Fruit fly (Drosophila melanogaster) whole organism, pupa: ENCODE measurements around the gene stol.
"Not testable (repeated sequence)": the region's sequence is repeated elsewhere in the genome, so short reads cannot be mapped to it uniquely, and the experiment has no call there.

Experiments used
- CG12605 ChIP-seq: fragments of 200-800 bp; sonication (Bioruptor generic); IDR thresholded peaks from 2 replicates; pipeline ENCODE4 v1.3.6; 2022; ENCODE audit warnings: missing biosample characterization, missing genetic modification characterization
- CG14655 ChIP-seq: fragments of 200-800 bp; sonication (Bioruptor generic); optimal IDR thresholded peaks from 3 replicates; lab custom pipeline; 2017; ENCODE audit warnings: mild to moderate bottlenecking, missing biosample characterization, missing genetic modification reagents, missing genetic modification characterization
- CG15710 ChIP-seq: fragments of 200-800 bp; sonication (Bioruptor generic); optimal IDR thresholded peaks from 2 replicates; lab custom pipeline; 2018; ENCODE audit warnings: missing biosample characterization, mild to moderate bottlenecking, missing genetic modification characterization, moderate library complexity
- CG17806 ChIP-seq: fragments of 200-800 bp; sonication (Bioruptor generic); optimal IDR thresholded peaks from 2 replicates; lab custom pipeline; 2018; ENCODE audit warnings: missing biosample characterization, mild to moderate bottlenecking, missing genetic modification characterization, moderate library complexity
- CG32121 ChIP-seq: fragments of 200-800 bp; sonication (Bioruptor generic); IDR thresholded peaks from 2 replicates; pipeline ENCODE4 v1.3.6; 2022; ENCODE audit warnings: missing biosample characterization, missing genetic modification characterization
- CG34367 ChIP-seq: fragments of 200-800 bp; sonication (Bioruptor generic); optimal IDR thresholded peaks from 2 replicates; lab custom pipeline; 2018; ENCODE audit warnings: missing biosample characterization, mild to moderate bottlenecking, missing genetic modification characterization
- CG8159 ChIP-seq: fragments of 200-800 bp; sonication (Bioruptor generic); optimal IDR thresholded peaks from 3 replicates; lab custom pipeline; 2018; ENCODE audit warnings: missing biosample characterization, mild to moderate bottlenecking, missing genetic modification characterization, moderate library complexity
- CG8301 ChIP-seq: fragments of 200-800 bp; sonication (Bioruptor generic); optimal IDR thresholded peaks from 2 replicates; lab custom pipeline; 2018; ENCODE audit warnings: missing biosample characterization, mild to moderate bottlenecking, missing genetic modification characterization
- CG9948 ChIP-seq: fragments of 200-800 bp; sonication (Bioruptor generic); optimal IDR thresholded peaks from 2 replicates; lab custom pipeline; 2018; ENCODE audit warnings: missing biosample characterization, mild to moderate bottlenecking, missing genetic modification characterization, moderate library complexity
- D1 ChIP-seq: fragments of 200-800 bp; sonication (Bioruptor generic); optimal IDR thresholded peaks from 2 replicates; lab custom pipeline; 2018; ENCODE audit warnings: missing biosample characterization, mild to moderate bottlenecking, missing genetic modification characterization, moderate library complexity
- EcR ChIP-seq: fragments of 200-800 bp; sonication (Bioruptor generic); optimal IDR thresholded peaks from 3 replicates; lab custom pipeline; 2019; ENCODE audit warnings: missing biosample characterization, missing genetic modification characterization, mild to moderate bottlenecking, moderate library complexity, missing genetic modification reagents
- Ets98B ChIP-seq: fragments of 200-800 bp; sonication (Bioruptor generic); IDR thresholded peaks from 2 replicates; pipeline ENCODE4 v1.3.6; 2022; ENCODE audit warnings: missing biosample characterization, missing genetic modification characterization
- Pif1A ChIP-seq: fragments of 200-800 bp; sonication (Bioruptor generic); optimal IDR thresholded peaks from 3 replicates; lab custom pipeline; 2016; ENCODE audit warnings: missing biosample characterization, missing genetic modification characterization
- Pif1B ChIP-seq: fragments of 200-800 bp; sonication (Bioruptor generic); optimal IDR thresholded peaks from 3 replicates; lab custom pipeline; 2016; ENCODE audit warnings: missing biosample characterization, missing genetic modification characterization
- Snoo ChIP-seq: fragments of 200-800 bp; sonication (Bioruptor generic); optimal IDR thresholded peaks from 3 replicates; lab custom pipeline; 2017; ENCODE audit warnings: missing biosample characterization, mild to moderate bottlenecking, missing genetic modification characterization, inconsistent platforms
- fd96Ca ChIP-seq: fragments of 200-800 bp; sonication (Bioruptor generic); IDR thresholded peaks from 3 replicates; pipeline ENCODE4 v1.3.6; 2022; ENCODE audit warnings: missing biosample characterization, missing genetic modification characterization
- gl ChIP-seq: fragments of 200-800 bp; sonication (Bioruptor generic); optimal IDR thresholded peaks from 2 replicates; lab custom pipeline; 2018; ENCODE audit warnings: missing biosample characterization, mild to moderate bottlenecking, missing genetic modification characterization
- rn ChIP-seq: fragments of 200-800 bp; sonication (Bioruptor generic); IDR thresholded peaks from 2 replicates; pipeline ENCODE4 v1.3.6; 2022; ENCODE audit warnings: missing biosample characterization, missing genetic modification characterization

The stol gene

DNA sequence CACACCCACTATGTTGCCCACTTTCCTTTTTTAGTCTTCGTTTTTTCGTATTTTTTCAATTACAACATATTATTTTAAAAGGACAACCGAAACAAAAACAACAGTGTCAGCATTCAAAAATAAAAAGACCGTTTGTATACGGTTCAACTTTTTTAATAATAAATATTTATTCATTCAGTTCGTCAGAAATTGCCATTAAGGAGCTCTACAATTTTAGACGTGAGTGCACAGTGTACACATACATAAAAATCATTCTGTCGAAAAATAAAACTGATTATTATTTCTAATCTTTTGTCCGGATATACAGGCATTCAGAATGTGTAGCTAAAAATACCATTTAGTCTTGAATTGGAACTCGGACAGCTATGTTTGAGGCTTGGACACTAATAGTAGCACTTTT, 13.2 kb downstream of the stol start, which contains the start of gene CG31827:
Gene CG31827 (plus strand): TSS at position 301 of the 400 bp plus-strand sequence.
- not testable (repeated sequence) for TF ChIP-seq CG32121, CG12605, fd96Ca (GFP tag; lab: Robert Waterston, UW)
- TF ChIP-seq, all 21 proteins: peak for 0; not testable (repeated sequence) for 21

DNA sequence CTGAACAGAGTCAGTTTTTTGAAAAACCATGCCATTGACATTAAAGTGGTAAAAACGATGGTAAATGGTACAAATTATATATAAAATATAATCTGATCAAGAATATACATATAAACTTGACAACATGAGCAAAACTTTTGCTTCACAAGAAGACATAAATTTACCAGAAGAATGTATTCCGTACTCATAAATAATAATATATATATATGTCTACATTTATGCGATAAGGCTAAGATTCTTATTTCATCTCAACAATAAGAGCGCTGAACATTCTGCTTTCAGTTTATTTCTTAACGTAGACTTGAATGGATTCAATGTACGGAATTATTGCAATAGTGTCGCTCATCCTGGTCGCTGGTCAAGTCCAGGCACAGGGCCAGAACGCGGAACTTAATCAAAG, 22.3 kb downstream of the stol start, which contains the start of gene CG31780:
Gene CG31780 (plus strand): TSS at position 301 of the 400 bp plus-strand sequence.
- TF ChIP-seq D1; Ets98B; CG15710 (tag; lab: Kevin White, UChicago): not testable (repeated sequence)
- TF ChIP-seq, all 21 proteins: peak for 0; not testable (repeated sequence) for 21

DNA sequence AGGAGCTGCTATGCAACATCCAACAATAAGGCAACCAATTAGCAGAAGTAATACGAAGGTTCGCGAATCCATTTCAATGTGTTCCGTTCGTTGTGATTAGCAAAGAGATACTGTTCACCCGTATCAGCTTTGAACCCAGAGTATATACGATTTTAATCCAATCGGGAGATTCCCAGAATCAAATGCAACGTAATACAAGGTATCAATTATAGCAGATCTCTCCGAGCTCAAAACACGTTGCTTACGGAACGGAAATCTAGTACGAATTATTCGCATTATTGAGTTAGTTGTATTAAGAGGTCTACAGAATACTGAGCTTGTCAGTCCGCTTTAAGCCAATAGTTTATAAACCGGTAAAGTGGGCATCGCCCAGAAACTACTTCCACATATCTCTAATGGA, 23.7 kb downstream of the stol start, which contains the start of gene CG44140:
Gene CG44140 (minus strand): TSS at position 101 of the 400 bp plus-strand sequence.
- not testable (repeated sequence) for TF ChIP-seq CG32121 (GFP tag; lab: Robert Waterston, UW); Snoo; CG12605 (GFP tag; lab: Robert Waterston, UW)

DNA sequence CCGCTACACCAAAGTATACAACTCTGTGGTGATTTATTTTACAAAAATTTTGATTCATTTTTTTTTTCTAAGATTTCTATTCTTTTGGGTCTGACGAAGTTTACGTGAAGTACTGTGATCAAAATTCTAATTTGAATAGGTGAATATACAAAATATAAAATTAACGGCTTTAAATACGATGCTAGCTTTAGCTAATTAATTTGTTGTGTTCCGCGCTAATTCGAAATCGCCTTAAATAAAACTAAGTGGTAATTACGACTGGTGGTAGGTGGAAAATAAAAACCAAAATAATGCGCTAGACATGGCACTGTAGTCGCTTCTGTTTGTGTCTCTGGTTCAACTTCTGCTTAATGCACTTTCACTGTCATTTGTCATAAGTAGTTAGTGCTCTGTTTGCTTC, 42.1 kb downstream of the stol start, which contains the start of gene CG43923:
Gene CG43923 (minus strand): TSS at position 101 of the 400 bp plus-strand sequence.
- not testable (repeated sequence) for TF ChIP-seq D1; Pif1A (GFP tag; lab: Kevin White, UChicago); CG17806 (tag; lab: Kevin White, UChicago)

DNA sequence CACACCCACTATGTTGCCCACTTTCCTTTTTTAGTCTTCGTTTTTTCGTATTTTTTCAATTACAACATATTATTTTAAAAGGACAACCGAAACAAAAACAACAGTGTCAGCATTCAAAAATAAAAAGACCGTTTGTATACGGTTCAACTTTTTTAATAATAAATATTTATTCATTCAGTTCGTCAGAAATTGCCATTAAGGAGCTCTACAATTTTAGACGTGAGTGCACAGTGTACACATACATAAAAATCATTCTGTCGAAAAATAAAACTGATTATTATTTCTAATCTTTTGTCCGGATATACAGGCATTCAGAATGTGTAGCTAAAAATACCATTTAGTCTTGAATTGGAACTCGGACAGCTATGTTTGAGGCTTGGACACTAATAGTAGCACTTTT, 48.2 kb downstream of the stol start, which contains the start of gene CG18478:
Gene CG18478 (plus strand): TSS at position 301 of the 400 bp plus-strand sequence.
- TF ChIP-seq CG32121 (GFP tag; lab: Robert Waterston, UW); CG12605 (GFP tag; lab: Robert Waterston, UW); CG8159 (tag; lab: Kevin White, UChicago): not testable (repeated sequence)

DNA sequence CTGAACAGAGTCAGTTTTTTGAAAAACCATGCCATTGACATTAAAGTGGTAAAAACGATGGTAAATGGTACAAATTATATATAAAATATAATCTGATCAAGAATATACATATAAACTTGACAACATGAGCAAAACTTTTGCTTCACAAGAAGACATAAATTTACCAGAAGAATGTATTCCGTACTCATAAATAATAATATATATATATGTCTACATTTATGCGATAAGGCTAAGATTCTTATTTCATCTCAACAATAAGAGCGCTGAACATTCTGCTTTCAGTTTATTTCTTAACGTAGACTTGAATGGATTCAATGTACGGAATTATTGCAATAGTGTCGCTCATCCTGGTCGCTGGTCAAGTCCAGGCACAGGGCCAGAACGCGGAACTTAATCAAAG, 57.3 kb downstream of the stol start, which contains the start of gene CG18477:
Gene CG18477 (plus strand): TSS at position 301 of the 400 bp plus-strand sequence.
- not testable (repeated sequence) for TF ChIP-seq CG8159 (tag; lab: Kevin White, UChicago); Pif1B (GFP tag; lab: Kevin White, UChicago); D1

DNA sequence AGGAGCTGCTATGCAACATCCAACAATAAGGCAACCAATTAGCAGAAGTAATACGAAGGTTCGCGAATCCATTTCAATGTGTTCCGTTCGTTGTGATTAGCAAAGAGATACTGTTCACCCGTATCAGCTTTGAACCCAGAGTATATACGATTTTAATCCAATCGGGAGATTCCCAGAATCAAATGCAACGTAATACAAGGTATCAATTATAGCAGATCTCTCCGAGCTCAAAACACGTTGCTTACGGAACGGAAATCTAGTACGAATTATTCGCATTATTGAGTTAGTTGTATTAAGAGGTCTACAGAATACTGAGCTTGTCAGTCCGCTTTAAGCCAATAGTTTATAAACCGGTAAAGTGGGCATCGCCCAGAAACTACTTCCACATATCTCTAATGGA, 58.7 kb downstream of the stol start, which contains the start of gene CG44141:
Gene CG44141 (minus strand): TSS at position 101 of the 400 bp plus-strand sequence.
- TF ChIP-seq EcR; CG34367 (tag; lab: Kevin White, UChicago); fd96Ca (GFP tag; lab: Robert Waterston, UW): not testable (repeated sequence)

DNA sequence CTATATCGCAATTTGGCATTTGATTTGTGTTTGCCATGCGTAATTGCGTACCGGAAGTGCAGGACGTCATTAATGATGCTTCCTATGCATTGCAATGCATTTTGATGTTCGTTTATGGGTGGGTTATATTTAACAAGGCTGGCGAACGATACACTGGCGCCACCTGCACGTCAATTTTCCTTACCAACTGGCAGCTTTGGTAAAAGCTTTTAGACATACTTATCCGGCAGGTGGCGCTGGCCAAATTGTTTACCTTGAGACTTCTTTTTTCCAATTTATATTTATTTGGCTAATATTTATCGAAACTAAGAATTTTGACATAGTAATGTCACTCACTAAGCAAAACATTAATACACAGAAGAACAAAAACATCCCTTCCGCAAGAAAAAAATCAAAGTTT, 74.3 kb downstream of the stol start:
- no peak for TF ChIP-seq CG12605 (GFP tag; lab: Robert Waterston, UW)
- TF ChIP-seq D1, result peak; percentile 75
- TF ChIP-seq EcR, result no peak

DNA sequence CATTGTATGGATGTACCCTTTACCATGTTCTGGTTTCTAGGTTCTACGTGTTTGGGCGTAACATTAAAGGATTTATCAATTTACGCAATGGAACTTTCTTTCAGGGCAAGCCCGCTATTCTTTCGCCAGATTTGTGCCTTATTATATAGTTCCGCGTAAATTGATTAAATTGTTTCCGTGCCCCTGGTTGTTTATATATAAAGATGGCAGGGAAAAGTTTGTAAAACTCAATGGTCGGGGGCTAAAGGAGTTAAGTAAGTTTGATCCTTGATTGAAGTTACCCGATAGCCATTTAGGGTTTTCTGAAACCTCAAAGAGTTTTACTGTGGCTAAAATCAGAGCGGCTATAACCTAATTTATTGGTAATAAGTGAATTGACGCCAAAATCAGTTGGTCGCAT, 76.4 kb downstream of the stol start:
- TF ChIP-seq gl (tag; lab: Kevin White, UChicago), result no peak
- no peak for TF ChIP-seq CG9948 (tag; lab: Kevin White, UChicago)
- no peak for TF ChIP-seq CG14655 (GFP tag; lab: Kevin White, UChicago)
- no peak for TF ChIP-seq rn (GFP tag; lab: Robert Waterston, UW)
- no peak for TF ChIP-seq CG32121 (GFP tag; lab: Robert Waterston, UW)
- no peak for TF ChIP-seq CG8301 (tag; lab: Kevin White, UChicago)
- no peak for TF ChIP-seq CG12605 (GFP tag; lab: Robert Waterston, UW)
- TF ChIP-seq Snoo, result no peak
- TF ChIP-seq D1, result no peak
- TF ChIP-seq CG17806 (tag; lab: Kevin White, UChicago), result no peak
- TF ChIP-seq CG8159 (tag; lab: Kevin White, UChicago), result no peak
